Worm (Caenorhabditis elegans) whole organism, mixed stage, embryonic: ENCODE measurements around the gene gst-27.

Source experiments
- M03D4.4 ChIP-seq: sonication (generic microtip); optimal IDR thresholded peaks from 2 replicates; lab custom pipeline; 2017; ENCODE audit warnings: mild to moderate bottlenecking, missing genetic modification characterization, missing compliant biosample characterization
- bed-3 ChIP-seq: fragments of 200-800 bp; sonication (Bioruptor generic); optimal IDR thresholded peaks from 3 replicates; lab custom pipeline; 2018; ENCODE audit warnings: mild to moderate bottlenecking, missing genetic modification characterization, moderate library complexity, missing compliant biosample characterization
- blmp-1 ChIP-seq: fragments of 150-350 bp; optimal IDR thresholded peaks from 2 replicates; lab custom pipeline; 2014; ENCODE audit warnings: missing biosample characterization, missing genetic modification characterization
- ceh-39 ChIP-seq: fragments of 150-350 bp; optimal IDR thresholded peaks from 2 replicates; lab custom pipeline; 2014; ENCODE audit warnings: missing biosample characterization, missing genetic modification characterization
- ceh-83 ChIP-seq: fragments of 200-800 bp; sonication (Bioruptor generic); optimal IDR thresholded peaks from 2 replicates; lab custom pipeline; 2018; ENCODE audit warnings: mild to moderate bottlenecking, missing genetic modification characterization, missing compliant biosample characterization
- ces-1 ChIP-seq: fragments of 150-350 bp; optimal IDR thresholded peaks from 2 replicates; lab custom pipeline; 2014; ENCODE audit warnings: missing biosample characterization, missing genetic modification reagents, missing genetic modification characterization
- cnd-1 ChIP-seq: fragments of 200-800 bp; sonication (Bioruptor generic); optimal IDR thresholded peaks from 2 replicates; lab custom pipeline; 2018; ENCODE audit warnings: mild to moderate bottlenecking, missing genetic modification characterization, missing compliant biosample characterization
- drap-1 ChIP-seq: fragments of 200-800 bp; sonication (Bioruptor generic); optimal IDR thresholded peaks from 3 replicates; lab custom pipeline; 2018; ENCODE audit warnings: mild to moderate bottlenecking, missing genetic modification characterization, missing compliant biosample characterization
- elt-1 ChIP-seq: sonication (generic microtip); optimal IDR thresholded peaks from 2 replicates; lab custom pipeline; 2017; ENCODE audit warnings: missing genetic modification characterization, mild to moderate bottlenecking, missing compliant biosample characterization, antibody characterized with exemption, moderate library complexity, borderline replicate concordance; ENCODE audit not compliant: insufficient read depth
- elt-3 ChIP-seq: fragments of 150-350 bp; optimal IDR thresholded peaks from 2 replicates; lab custom pipeline; 2014; ENCODE audit warnings: missing biosample characterization, missing genetic modification characterization
- flh-1 ChIP-seq: fragments of 200-800 bp; sonication (Bioruptor generic); optimal IDR thresholded peaks from 2 replicates; lab custom pipeline; 2018; ENCODE audit warnings: mild to moderate bottlenecking, missing genetic modification characterization, moderate library complexity, missing compliant biosample characterization
- ham-2 ChIP-seq: fragments of 200-800 bp; sonication (Bioruptor generic); optimal IDR thresholded peaks from 2 replicates; lab custom pipeline; 2018; ENCODE audit warnings: mild to moderate bottlenecking, missing genetic modification characterization, missing compliant biosample characterization
- lsy-2 ChIP-seq: fragments of 150-350 bp; optimal IDR thresholded peaks from 2 replicates; lab custom pipeline; 2014; ENCODE audit warnings: missing biosample characterization, missing genetic modification characterization
- mab-5 ChIP-seq: fragments of 150-350 bp; optimal IDR thresholded peaks from 2 replicates; lab custom pipeline; 2014; ENCODE audit warnings: missing biosample characterization, missing genetic modification characterization
- mep-1 ChIP-seq: fragments of 150-350 bp; optimal IDR thresholded peaks from 2 replicates; lab custom pipeline; 2017; ENCODE audit warnings: missing biosample characterization, missing genetic modification reagents, missing genetic modification characterization, inconsistent platforms
- nhr-12 ChIP-seq: fragments of 150-350 bp; optimal IDR thresholded peaks from 2 replicates; lab custom pipeline; 2014; ENCODE audit warnings: missing biosample characterization, missing genetic modification characterization
- nhr-2 ChIP-seq: fragments of 150-350 bp; optimal IDR thresholded peaks from 2 replicates; lab custom pipeline; 2014; ENCODE audit warnings: missing biosample characterization, missing genetic modification characterization
- nhr-237 ChIP-seq: fragments of 150-350 bp; optimal IDR thresholded peaks from 2 replicates; lab custom pipeline; 2014; ENCODE audit warnings: missing biosample characterization, missing genetic modification characterization
- nhr-28 ChIP-seq: fragments of 150-350 bp; optimal IDR thresholded peaks from 2 replicates; lab custom pipeline; 2014; ENCODE audit warnings: missing biosample characterization, missing genetic modification characterization
- nhr-76 ChIP-seq: sonication (generic microtip); optimal IDR thresholded peaks from 2 replicates; lab custom pipeline; 2017; ENCODE audit warnings: missing biosample characterization, missing genetic modification characterization
- sem-2 ChIP-seq: fragments of 200-800 bp; sonication (Bioruptor generic); optimal IDR thresholded peaks from 2 replicates; lab custom pipeline; 2018; ENCODE audit warnings: mild to moderate bottlenecking, missing genetic modification characterization, missing compliant biosample characterization
- tbx-8 ChIP-seq: fragments of 200-800 bp; sonication (Bioruptor generic); optimal IDR thresholded peaks from 2 replicates; lab custom pipeline; 2018; ENCODE audit warnings: mild to moderate bottlenecking, missing genetic modification characterization, moderate library complexity, missing compliant biosample characterization
- unc-120 ChIP-seq: sonication (generic microtip); optimal IDR thresholded peaks from 2 replicates; lab custom pipeline; 2017; ENCODE audit warnings: missing genetic modification characterization, missing compliant biosample characterization; ENCODE audit not compliant: poor library complexity, severe bottlenecking
- unc-39 ChIP-seq: fragments of 150-350 bp; optimal IDR thresholded peaks from 2 replicates; lab custom pipeline; 2014; ENCODE audit warnings: missing biosample characterization, missing genetic modification characterization
- unc-62 ChIP-seq: fragments of 150-350 bp; optimal IDR thresholded peaks from 2 replicates; lab custom pipeline; 2014; ENCODE audit warnings: missing biosample characterization, missing genetic modification reagents, missing genetic modification characterization
- zip-8 ChIP-seq: fragments of 150-350 bp; optimal IDR thresholded peaks from 2 replicates; lab custom pipeline; 2014; ENCODE audit warnings: missing biosample characterization, missing genetic modification characterization
- ztf-11 ChIP-seq: fragments of 150-350 bp; optimal IDR thresholded peaks from 2 replicates; lab custom pipeline; 2014; ENCODE audit warnings: missing biosample characterization, missing genetic modification characterization

The gst-27 gene

DNA sequence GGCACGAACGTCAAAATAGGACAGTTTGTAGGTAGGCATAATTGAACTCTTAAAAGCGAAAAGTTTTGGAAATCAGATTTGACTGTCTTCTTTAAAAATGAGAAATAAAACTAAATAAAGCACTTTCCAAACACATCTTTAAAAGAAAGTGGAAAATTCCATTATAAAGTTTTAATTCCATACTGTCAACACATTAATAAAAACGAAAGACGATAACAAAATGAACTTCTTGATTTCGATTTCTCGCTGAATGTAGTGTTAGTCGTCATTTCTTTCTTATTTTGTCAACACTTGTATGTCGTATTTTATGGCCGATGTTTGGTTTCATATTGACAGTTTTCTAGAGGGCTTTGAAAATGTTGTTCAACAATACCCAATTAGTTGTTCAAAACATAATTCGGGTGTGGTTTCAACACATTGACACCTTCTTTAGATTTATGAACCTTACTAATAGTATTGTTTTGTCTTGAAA is 4.3 kb upstream of the gst-27 start, which contains the start of gene gst-29:
Gene gst-29, minus strand, starts transcription at position 51 of the 472 bp plus-strand sequence.
- TF ChIP-seq nhr-2: no peak
- TF ChIP-seq unc-120 (tag; lab: Kevin White, UChicago): no peak
- TF ChIP-seq cnd-1: no peak
- TF ChIP-seq ceh-39: no peak
- no peak for TF ChIP-seq elt-3 (tag; lab: Kevin White, UChicago)
- TF ChIP-seq tbx-8: no peak
- no peak for TF ChIP-seq lsy-2 (tag; lab: Kevin White, UChicago)
- TF ChIP-seq nhr-76: no peak

DNA sequence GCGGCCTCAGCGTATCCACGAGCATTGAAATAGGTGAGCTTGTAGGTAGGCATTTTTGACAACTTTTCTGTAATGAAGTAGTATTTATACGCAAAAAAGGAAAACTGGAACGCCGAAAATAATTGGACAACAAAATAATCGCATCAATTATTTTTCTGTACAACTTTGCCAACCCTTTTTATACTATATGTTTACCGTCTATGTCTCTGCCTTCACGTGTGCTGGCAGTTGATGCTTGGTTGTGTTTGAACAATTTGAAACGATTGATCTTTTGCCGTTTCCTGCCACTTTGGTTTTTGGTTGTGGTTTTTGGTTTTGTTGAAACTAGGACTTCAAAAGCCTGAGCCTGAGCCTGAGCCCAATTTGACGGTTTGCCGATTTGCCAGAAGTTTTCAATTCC is 1.8 kb upstream of the gst-27 start, which contains the start of gene gst-28:
Gene gst-28, minus strand, starts transcription at position 238 of the 400 bp plus-strand sequence.
- TF ChIP-seq unc-120 (tag; lab: Kevin White, UChicago) (no peak), lsy-2 (tag; lab: Kevin White, UChicago) (no peak), nhr-28 (tag; lab: Kevin White, UChicago) (no peak), nhr-2 (no peak), ces-1 (GFP tag; lab: Kevin White, UChicago) (no peak), nhr-237 (tag; lab: Kevin White, UChicago) (no peak), M03D4.4 (tag; lab: Kevin White, UChicago) (no peak)
- TF ChIP-seq, all 35 proteins: peak for 0

DNA sequence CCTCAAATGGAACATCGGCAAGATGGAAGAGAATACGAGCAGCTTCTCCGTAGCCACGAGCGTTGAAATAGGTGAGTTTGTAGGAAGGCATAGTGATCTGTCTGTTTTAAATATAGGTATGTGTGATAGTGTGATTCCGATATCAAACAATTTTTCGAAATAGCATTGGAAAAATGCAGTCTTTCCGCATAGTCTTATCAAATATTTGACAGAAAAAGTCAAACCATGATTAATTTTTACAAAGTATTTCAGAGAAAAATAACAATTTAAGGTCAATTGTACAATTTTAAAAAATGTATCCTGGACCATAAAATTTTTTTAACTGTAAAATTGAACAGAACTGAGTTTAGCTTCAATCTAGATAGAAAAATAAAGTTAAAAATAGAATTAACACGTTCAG is 1.1 kb downstream of the gst-27 start, which contains the start of gene gst-26:
Gene gst-26, minus strand, starts transcription at position 101 of the 400 bp plus-strand sequence.
- TF ChIP-seq nhr-76 (no peak), ces-1 (GFP tag; lab: Kevin White, UChicago) (no peak), nhr-28 (tag; lab: Kevin White, UChicago) (no peak), mab-5 (no peak), M03D4.4 (tag; lab: Kevin White, UChicago) (no peak), zip-8 (tag; lab: Kevin White, UChicago) (no peak), elt-3 (tag; lab: Kevin White, UChicago) (no peak), drap-1 (GFP tag; lab: Kevin White, UChicago) (no peak), unc-39 (tag; lab: Kevin White, UChicago) (no peak), cnd-1 (no peak), elt-1 (tag; lab: Kevin White, UChicago) (no peak), ceh-83 (no peak)

DNA sequence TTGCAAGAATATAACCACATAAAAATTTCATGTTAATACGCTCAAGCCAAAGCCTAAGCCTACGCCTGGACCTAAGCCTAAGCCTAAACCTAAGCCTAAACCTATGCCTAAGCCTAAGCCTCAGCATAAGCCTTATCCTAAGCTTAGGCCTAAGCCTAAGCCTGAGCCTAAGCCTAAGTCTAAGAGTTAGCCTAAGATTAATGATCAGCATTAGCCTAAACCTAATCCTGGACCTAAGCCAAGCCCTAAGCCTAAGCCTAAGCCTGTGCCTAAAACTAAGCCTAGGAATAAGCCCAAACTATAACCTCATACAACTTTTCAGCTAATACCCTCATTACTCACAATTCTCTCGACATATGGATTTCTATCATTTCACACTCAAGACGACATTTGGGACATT is 7.2 kb downstream of the gst-27 start:
- TF ChIP-seq tbx-8: no peak
- no peak for TF ChIP-seq nhr-2
- no peak for TF ChIP-seq unc-62
- no peak for TF ChIP-seq ceh-39

DNA sequence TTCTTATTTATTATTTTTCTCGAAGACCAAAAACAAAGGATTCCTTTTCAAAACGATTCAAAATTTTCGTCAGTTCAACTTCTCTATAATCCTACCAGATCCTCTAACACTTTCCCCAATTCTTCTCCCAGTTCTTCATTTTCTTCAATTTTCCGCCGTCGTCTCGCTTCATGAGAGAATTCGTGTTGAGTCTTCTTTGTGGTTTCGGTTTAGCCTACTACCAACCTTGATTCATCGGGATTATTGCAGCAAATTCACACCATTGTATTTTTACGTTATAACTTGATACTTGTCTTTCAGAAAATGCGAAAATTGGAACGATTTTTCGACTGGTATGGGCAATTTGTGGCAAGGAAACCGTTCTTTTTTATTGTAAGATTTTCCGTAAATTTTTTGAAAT is 7.7 kb downstream of the gst-27 start, which contains the start of gene ptr-20:
Gene ptr-20, plus strand, starts transcription at position 301 of the 400 bp plus-strand sequence.
- TF ChIP-seq sem-2 (GFP tag; lab: Kevin White, UChicago): no peak
- no peak for TF ChIP-seq elt-3 (tag; lab: Kevin White, UChicago)
- no peak for TF ChIP-seq nhr-12 (tag; lab: Kevin White, UChicago)
- no peak for TF ChIP-seq unc-39 (tag; lab: Kevin White, UChicago)
- no peak for TF ChIP-seq zip-8 (tag; lab: Kevin White, UChicago)
- no peak for TF ChIP-seq drap-1 (GFP tag; lab: Kevin White, UChicago)
- TF ChIP-seq ham-2: no peak
- TF ChIP-seq lsy-2 (tag; lab: Kevin White, UChicago): no peak
- TF ChIP-seq blmp-1 (tag; lab: Kevin White, UChicago): no peak
- no peak for TF ChIP-seq M03D4.4 (tag; lab: Kevin White, UChicago)
- no peak for TF ChIP-seq ces-1 (GFP tag; lab: Kevin White, UChicago)
- no peak for TF ChIP-seq bed-3 (GFP tag; lab: Kevin White, UChicago)
- no peak for TF ChIP-seq ceh-83
- no peak for TF ChIP-seq cnd-1
- TF ChIP-seq tbx-8: no peak
- TF ChIP-seq ztf-11 (tag; lab: Kevin White, UChicago): no peak

DNA sequence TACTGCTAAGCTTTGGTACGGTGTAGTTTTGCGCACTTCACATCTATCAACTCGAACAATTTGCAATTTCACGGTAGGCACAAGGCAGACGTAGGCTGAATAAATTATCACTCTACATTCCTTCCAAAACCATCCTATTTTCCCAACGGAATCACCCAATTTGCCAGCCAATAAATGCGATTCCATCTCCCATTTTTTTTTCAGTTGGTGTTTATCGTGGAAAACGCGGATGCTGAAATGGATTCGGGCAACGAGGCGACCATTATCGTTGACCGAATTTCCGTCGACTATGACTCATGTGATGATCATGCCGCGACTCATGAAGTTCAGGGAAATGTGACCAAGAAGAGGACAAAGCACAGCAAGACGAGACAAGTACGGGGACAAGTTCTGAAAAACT is 17.1 kb downstream of the gst-27 start:
- TF ChIP-seq flh-1 (GFP tag; lab: Kevin White, UChicago) (no peak), blmp-1 (tag; lab: Kevin White, UChicago) (no peak)

DNA sequence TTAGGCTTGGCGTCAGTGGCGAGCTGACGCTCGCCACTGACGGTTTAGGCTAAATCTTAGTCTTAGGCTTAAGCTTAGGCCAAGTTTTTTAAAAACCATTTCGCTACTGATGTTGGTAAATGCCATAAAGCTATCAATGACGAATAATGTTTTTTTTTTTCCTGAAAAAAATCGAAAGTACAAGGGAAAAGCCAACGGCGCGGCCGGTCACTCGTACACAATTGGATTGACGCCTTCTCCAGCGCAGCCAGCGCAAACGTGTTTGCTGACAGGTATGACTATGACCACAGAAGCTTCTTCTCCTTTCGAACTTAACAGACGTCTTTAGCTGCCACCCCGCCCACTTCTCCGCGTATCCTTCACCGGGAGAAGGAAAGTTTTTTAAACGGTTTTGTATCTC is 19.9 kb downstream of the gst-27 start, which contains the start of gene Y53F4B.27:
Gene Y53F4B.27, plus strand, starts transcription at position 301 of the 400 bp plus-strand sequence.
- TF ChIP-seq sem-2 (GFP tag; lab: Kevin White, UChicago) (no peak), M03D4.4 (tag; lab: Kevin White, UChicago) (no peak), bed-3 (GFP tag; lab: Kevin White, UChicago) (no peak), flh-1 (GFP tag; lab: Kevin White, UChicago) (no peak), elt-3 (tag; lab: Kevin White, UChicago) (no peak), mep-1 (tag; lab: Kevin White, UChicago) (no peak), ceh-39 (no peak), drap-1 (GFP tag; lab: Kevin White, UChicago) (no peak), unc-62 (no peak)
- TF ChIP-seq, all 35 proteins: peak for 0
